Worm (Caenorhabditis elegans) whole organism, early embryonic: ENCODE data around the gene tat-3.

Source experiments
- B0310.2 ChIP-seq: sonication (generic microtip); optimal IDR thresholded peaks from 2 replicates; lab custom pipeline; 2016; ENCODE audit warnings: mild to moderate bottlenecking, missing genetic modification characterization, missing compliant biosample characterization
- F13C5.2 ChIP-seq: sonication (generic microtip); optimal IDR thresholded peaks from 2 replicates; lab custom pipeline; 2017; ENCODE audit warnings: mild to moderate bottlenecking, missing genetic modification characterization, inconsistent platforms, missing compliant biosample characterization
- aly-1 ChIP-seq: sonication (generic microtip); optimal IDR thresholded peaks from 2 replicates; lab custom pipeline; 2016; ENCODE audit warnings: missing genetic modification characterization, missing compliant biosample characterization
- ama-1 ChIP-seq: fragments of 150-350 bp; optimal IDR thresholded peaks from 2 replicates; lab custom pipeline; 2014
- ceh-13 ChIP-seq: fragments of 200-800 bp; sonication (Bioruptor generic); optimal IDR thresholded peaks from 2 replicates; lab custom pipeline; 2018; ENCODE audit warnings: mild to moderate bottlenecking, missing genetic modification characterization, missing compliant biosample characterization
- ceh-36 ChIP-seq: sonication (generic microtip); optimal IDR thresholded peaks from 2 replicates; lab custom pipeline; 2016; ENCODE audit warnings: missing genetic modification characterization, inconsistent platforms, missing compliant biosample characterization
- ets-7 ChIP-seq: sonication (generic microtip); optimal IDR thresholded peaks from 2 replicates; lab custom pipeline; 2016; ENCODE audit warnings: missing genotype, missing genetic modification characterization, missing compliant biosample characterization
- flt-1 ChIP-seq: fragments of 200-800 bp; sonication (Bioruptor generic); IDR thresholded peaks from 2 replicates; pipeline ENCODE4 v1.3.6; 2022; ENCODE audit warnings: missing genetic modification characterization, missing compliant biosample characterization
- hmbx-1 ChIP-seq: sonication (generic microtip); optimal IDR thresholded peaks from 2 replicates; lab custom pipeline; 2016; ENCODE audit warnings: mild to moderate bottlenecking, missing genetic modification characterization, missing compliant biosample characterization
- hmg-4 ChIP-seq: fragments of 200-800 bp; sonication (Bioruptor generic); optimal IDR thresholded peaks from 2 replicates; lab custom pipeline; 2018; ENCODE audit warnings: mild to moderate bottlenecking, missing genetic modification characterization, missing compliant biosample characterization
- hnd-1 ChIP-seq: sonication (generic microtip); optimal IDR thresholded peaks from 2 replicates; lab custom pipeline; 2016; ENCODE audit warnings: missing genetic modification characterization, missing compliant biosample characterization
- pes-1 ChIP-seq: fragments of 200-800 bp; sonication (Bioruptor generic); IDR thresholded peaks from 2 replicates; pipeline ENCODE4 v1.3.6; 2022; ENCODE audit warnings: missing genetic modification reagents, missing genetic modification characterization, missing compliant biosample characterization
- scrt-1 ChIP-seq: fragments of 200-800 bp; sonication (Bioruptor generic); IDR thresholded peaks from 2 replicates; pipeline ENCODE4 v1.3.6; 2022; ENCODE audit warnings: missing genetic modification characterization, missing compliant biosample characterization
- sea-1 ChIP-seq: fragments of 200-800 bp; sonication (Bioruptor generic); conservative IDR thresholded peaks from 2 replicates; pipeline ENCODE4 v1.3.6; 2022; ENCODE audit warnings: missing genetic modification characterization, missing compliant biosample characterization
- tbx-11 ChIP-seq: fragments of 200-800 bp; sonication (Bioruptor generic); IDR thresholded peaks from 2 replicates; pipeline ENCODE4 v1.3.6; 2022; ENCODE audit warnings: missing genetic modification characterization, missing compliant biosample characterization
- tbx-37 ChIP-seq: fragments of 200-800 bp; sonication (Bioruptor generic); conservative IDR thresholded peaks from 2 replicates; pipeline ENCODE4 v1.3.6; 2022; ENCODE audit warnings: missing genetic modification reagents, missing genetic modification characterization, missing compliant biosample characterization
- tra-4 ChIP-seq: sonication (generic microtip); optimal IDR thresholded peaks from 2 replicates; lab custom pipeline; 2017; ENCODE audit warnings: missing genetic modification characterization, missing compliant biosample characterization

Gene tat-3

ce11 chrIII:10755480-10756066 is 25.1 kb upstream of the tat-3 start, which contains the start of gene hpl-2:
TSS of gene hpl-2 (minus strand) at chrIII:10755530.
- TF ChIP-seq ama-1 (lab: Kevin White, UChicago) (no peak), hmg-4 (GFP tag; lab: Kevin White, UChicago) (no peak), ets-7 (tag; lab: Kevin White, UChicago) (no peak), ceh-13 (GFP tag; lab: Kevin White, UChicago) (no peak), flt-1 (GFP tag; lab: Robert Waterston, UW) (no peak), B0310.2 (tag; lab: Kevin White, UChicago) (no peak), tra-4 (tag; lab: Kevin White, UChicago) (no peak), scrt-1 (GFP tag; lab: Robert Waterston, UW) (no peak), sea-1 (GFP tag; lab: Robert Waterston, UW) (no peak), pes-1 (GFP tag; lab: Robert Waterston, UW) (no peak), ceh-36 (tag; lab: Kevin White, UChicago) (no peak)

- no peak for TF ChIP-seq flt-1 (GFP tag; lab: Robert Waterston, UW)
- no peak for TF ChIP-seq ceh-36 (tag; lab: Kevin White, UChicago)
- no peak for TF ChIP-seq B0310.2 (tag; lab: Kevin White, UChicago)
Measured at ce11 chrIII:10754379-10754778, 23.9 kb upstream of the tat-3 start.

ce11 chrIII:10750043-10750442 is 19.5 kb upstream of the tat-3 start, which contains the start of gene enu-3.6:
TSS of gene enu-3.6 (plus strand) at chrIII:10750434.
- 0 out of 2 replicates have a peak, but pooled peaks have one; percentile 22 for TF ChIP-seq pes-1 (GFP tag; lab: Robert Waterston, UW)

ce11 chrIII:10747620-10748479 is 17.3 kb upstream of the tat-3 start, which contains the start of the genes ran-1 and dkc-1:
TSS of gene ran-1 (minus strand) at chrIII:10747728.
TSS of gene dkc-1 (plus strand) at chrIII:10748429.
- TF ChIP-seq flt-1 (GFP tag; lab: Robert Waterston, UW) (no peak), hnd-1 (tag; lab: Kevin White, UChicago) (no peak), F13C5.2 (tag; lab: Kevin White, UChicago) (peak; percentile 33), tbx-11 (GFP tag; lab: Robert Waterston, UW) (no peak)

ce11 chrIII:10746406-10746807 is 15.9 kb upstream of the tat-3 start:
- TF ChIP-seq flt-1 (GFP tag; lab: Robert Waterston, UW) (no peak), aly-1 (no peak), tbx-11 (GFP tag; lab: Robert Waterston, UW) (no peak), ceh-36 (tag; lab: Kevin White, UChicago) (no peak), hmg-4 (GFP tag; lab: Kevin White, UChicago) (no peak), scrt-1 (GFP tag; lab: Robert Waterston, UW) (no peak), ets-7 (tag; lab: Kevin White, UChicago) (no peak)

ce11 chrIII:10742382-10742860 is 11.9 kb upstream of the tat-3 start, which contains the start of the genes tbb-1 and rib-2:
TSS of gene tbb-1 (minus strand) at chrIII:10742432.
TSS of gene rib-2 (plus strand) at chrIII:10742810.
- TF ChIP-seq F13C5.2 (tag; lab: Kevin White, UChicago) (no peak), hmbx-1 (tag; lab: Kevin White, UChicago) (no peak), aly-1 (no peak), flt-1 (GFP tag; lab: Robert Waterston, UW) (no peak), ceh-13 (GFP tag; lab: Kevin White, UChicago) (no peak), tra-4 (tag; lab: Kevin White, UChicago) (no peak), pes-1 (GFP tag; lab: Robert Waterston, UW) (no peak), ets-7 (tag; lab: Kevin White, UChicago) (no peak), tbx-37 (GFP tag; lab: Robert Waterston, UW) (no peak), ama-1 (lab: Kevin White, UChicago) (no peak), sea-1 (GFP tag; lab: Robert Waterston, UW) (no peak), scrt-1 (GFP tag; lab: Robert Waterston, UW) (no peak), B0310.2 (tag; lab: Kevin White, UChicago) (no peak), ceh-36 (tag; lab: Kevin White, UChicago) (no peak), hmg-4 (GFP tag; lab: Kevin White, UChicago) (no peak)

- TF ChIP-seq hnd-1 (tag; lab: Kevin White, UChicago), result no peak
- TF ChIP-seq hmg-4 (GFP tag; lab: Kevin White, UChicago), result no peak
- no peak for TF ChIP-seq scrt-1 (GFP tag; lab: Robert Waterston, UW)
- no peak for TF ChIP-seq B0310.2 (tag; lab: Kevin White, UChicago)
- no peak for TF ChIP-seq ceh-13 (GFP tag; lab: Kevin White, UChicago)
- no peak for TF ChIP-seq ets-7 (tag; lab: Kevin White, UChicago)
- no peak for TF ChIP-seq flt-1 (GFP tag; lab: Robert Waterston, UW)
- no peak for TF ChIP-seq ama-1 (lab: Kevin White, UChicago)
Measured at ce11 chrIII:10740518-10740917, 10.0 kb upstream of the tat-3 start, which contains the start of gene K01G5.8. TSS of gene K01G5.8 (minus strand) at chrIII:10740772.
